Fruit fly (Drosophila melanogaster) S2 (cell line): ENCODE measurements around the gene Hsp70Ab.

Source experiments
- CG8478 ChIP-seq: fragments of >200 bp; optimal IDR thresholded peaks from 2 replicates; lab custom pipeline; 2018
- CTCF ChIP-seq, 2 experiments: fragments of >200 bp; optimal IDR thresholded peaks; 2 replicates each; lab custom pipeline; 2018

- no peak for TF ChIP-seq CG8478 (lab: Kevin White, UChicago)
- no peak for TF ChIP-seq CTCF (optimal IDR thresholded peaks at IDR 0.05; lab: Kevin White, UChicago)
These were observed 5.7 kb downstream of the Hsp70Ab start for dm6 chr3R:11964000-11964399.
